Fruit fly (Drosophila melanogaster) whole organism, embryonic: Measurements from ENCODE around the gene Phs.

Experiments used
- CG10462 ChIP-seq: fragments of 200-800 bp; sonication (Bioruptor generic); optimal IDR thresholded peaks from 2 replicates; lab custom pipeline; 2016; ENCODE audit warnings: missing biosample characterization, missing genetic modification characterization
- CG1529 ChIP-seq: fragments of 200-800 bp; sonication (Bioruptor generic); optimal IDR thresholded peaks from 3 replicates; lab custom pipeline; 2018; ENCODE audit warnings: missing biosample characterization, missing genetic modification characterization
- CG18476 ChIP-seq: fragments of 200-800 bp; sonication (Bioruptor generic); optimal IDR thresholded peaks from 2 replicates; lab custom pipeline; 2016; ENCODE audit warnings: missing biosample characterization, mild to moderate bottlenecking, missing genetic modification characterization
- CG4617 ChIP-seq: fragments of 200-800 bp; sonication (Bioruptor generic); optimal IDR thresholded peaks from 3 replicates; lab custom pipeline; 2016; ENCODE audit warnings: missing biosample characterization, missing genetic modification characterization, borderline replicate concordance
- CG5245 ChIP-seq: fragments of 200-800 bp; sonication (Bioruptor generic); optimal IDR thresholded peaks from 3 replicates; lab custom pipeline; 2016; ENCODE audit warnings: missing biosample characterization, missing genetic modification characterization
- CG7556 ChIP-seq: fragments of 200-800 bp; sonication (Bioruptor generic); optimal IDR thresholded peaks from 2 replicates; lab custom pipeline; 2017; ENCODE audit warnings: missing biosample characterization, mild to moderate bottlenecking, missing genetic modification characterization
- HLHmδ ChIP-seq: fragments of 200-800 bp; sonication (Bioruptor generic); optimal IDR thresholded peaks from 2 replicates; lab custom pipeline; 2018; ENCODE audit warnings: missing biosample characterization, mild to moderate bottlenecking, missing genetic modification characterization, moderate library complexity
- NK7.1 ChIP-seq: fragments of 200-800 bp; sonication (Bioruptor generic); optimal IDR thresholded peaks from 3 replicates; lab custom pipeline; 2016; ENCODE audit warnings: missing biosample characterization, missing genetic modification characterization
- inv ChIP-seq: fragments of 200-800 bp; sonication (Bioruptor generic); IDR thresholded peaks from 2 replicates; pipeline ENCODE4 v1.3.6; 2022; ENCODE audit warnings: missing biosample characterization, missing genetic modification characterization; ENCODE audit not compliant: partially characterized antibody

DNA sequence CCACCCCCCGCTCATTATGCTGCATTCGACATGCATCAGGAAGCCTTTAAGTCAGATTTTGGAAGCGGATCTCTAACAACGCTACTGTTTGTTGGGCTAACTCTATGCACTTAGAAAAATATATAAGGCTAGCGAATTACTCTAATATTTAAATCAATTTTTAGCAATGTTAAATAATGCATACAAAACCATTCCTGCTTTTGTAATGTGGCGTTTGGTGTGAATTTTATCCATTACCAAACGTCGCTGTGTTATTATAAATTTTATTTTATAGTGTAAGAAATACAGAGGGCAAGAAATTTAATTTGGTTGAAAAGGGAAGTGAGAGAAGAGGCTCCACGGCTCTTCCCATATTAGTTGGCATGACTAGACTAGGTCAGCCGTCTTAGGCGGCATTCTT, 53.1 kb downstream of the Phs start:
- no peak for TF ChIP-seq CG10462 (GFP tag; lab: Kevin White, UChicago)
- peak; percentile 9 for TF ChIP-seq CG5245 (GFP tag; lab: Kevin White, UChicago)
- TF ChIP-seq CG18476 (GFP tag; lab: Kevin White, UChicago): no peak
- peak; percentile 8 for TF ChIP-seq CG7556 (GFP tag; lab: Kevin White, UChicago)
- no peak for TF ChIP-seq HLHmδ (GFP tag; lab: Kevin White, UChicago)
- no peak for TF ChIP-seq inv (GFP tag; lab: Robert Waterston, UW)
- peak; percentile 13 for TF ChIP-seq CG1529 (GFP tag; lab: Kevin White, UChicago)
- no peak for TF ChIP-seq CG4617 (GFP tag; lab: Kevin White, UChicago)
- no peak for TF ChIP-seq NK7.1 (GFP tag; lab: Kevin White, UChicago)
